Worm (Caenorhabditis elegans) whole organism, L2 larva: Measurements from ENCODE around the gene C29F7.3.

Experiments used
- C34F6.9 ChIP-seq: fragments of 150-350 bp; optimal IDR thresholded peaks from 2 replicates; lab custom pipeline; 2014; ENCODE audit warnings: missing biosample characterization, missing genetic modification characterization
- F13H6.1 ChIP-seq: sonication (generic microtip); optimal IDR thresholded peaks from 2 replicates; lab custom pipeline; 2016; ENCODE audit warnings: missing genetic modification characterization, missing compliant biosample characterization
- R02D3.7 ChIP-seq: fragments of 150-350 bp; optimal IDR thresholded peaks from 2 replicates; lab custom pipeline; 2014; ENCODE audit warnings: missing biosample characterization, missing genetic modification characterization
- Y55F3AM.14 ChIP-seq: fragments of 200-800 bp; sonication (Bioruptor generic); optimal IDR thresholded peaks from 2 replicates; lab custom pipeline; 2018; ENCODE audit warnings: mild to moderate bottlenecking, missing genetic modification characterization, missing compliant biosample characterization
- ZK546.5 ChIP-seq: sonication (generic microtip); optimal IDR thresholded peaks from 2 replicates; lab custom pipeline; 2017; ENCODE audit warnings: missing biosample characterization, missing genetic modification characterization
- aly-2 ChIP-seq: fragments of 150-350 bp; optimal IDR thresholded peaks from 2 replicates; lab custom pipeline; 2014; ENCODE audit warnings: missing biosample characterization, missing genetic modification characterization
- ama-1 ChIP-seq: fragments of 150-350 bp; optimal IDR thresholded peaks from 2 replicates; lab custom pipeline; 2018; ENCODE audit warnings: inconsistent platforms
- blmp-1 ChIP-seq: sonication (generic microtip); optimal IDR thresholded peaks from 2 replicates; lab custom pipeline; 2017; ENCODE audit warnings: missing genetic modification characterization, mild to moderate bottlenecking, missing compliant biosample characterization, antibody characterized with exemption, moderate library complexity; ENCODE audit not compliant: insufficient read depth
- ceh-16 ChIP-seq: fragments of 150-350 bp; optimal IDR thresholded peaks from 2 replicates; lab custom pipeline; 2014; ENCODE audit warnings: missing biosample characterization, missing genetic modification characterization
- ceh-82 ChIP-seq: fragments of 150-350 bp; optimal IDR thresholded peaks from 2 replicates; lab custom pipeline; 2014; ENCODE audit warnings: missing biosample characterization, missing genetic modification characterization
- crh-2 ChIP-seq: sonication (generic microtip); optimal IDR thresholded peaks from 2 replicates; lab custom pipeline; 2017; ENCODE audit warnings: missing biosample characterization, missing genetic modification characterization
- dmd-4 ChIP-seq: sonication (generic microtip); optimal IDR thresholded peaks from 2 replicates; lab custom pipeline; 2017; ENCODE audit warnings: missing biosample characterization, missing genetic modification characterization
- egl-27 ChIP-seq: sonication (generic microtip); optimal IDR thresholded peaks from 3 replicates; lab custom pipeline; 2017; ENCODE audit warnings: missing biosample characterization, missing genetic modification reagents, missing genetic modification characterization
- elt-1 ChIP-seq: fragments of 150-350 bp; optimal IDR thresholded peaks from 2 replicates; lab custom pipeline; 2014; ENCODE audit warnings: missing biosample characterization, missing genetic modification characterization
- elt-3 ChIP-seq: sonication (generic microtip); optimal IDR thresholded peaks from 2 replicates; lab custom pipeline; 2017; ENCODE audit warnings: missing biosample characterization, missing genetic modification characterization
- fos-1 ChIP-seq: fragments of 150-350 bp; optimal IDR thresholded peaks from 2 replicates; lab custom pipeline; 2014; ENCODE audit warnings: missing biosample characterization, missing genetic modification characterization
- lin-11 ChIP-seq: fragments of 150-350 bp; sonication (generic microtip); optimal IDR thresholded peaks from 2 replicates; lab custom pipeline; 2014; ENCODE audit warnings: missing biosample characterization, missing genetic modification characterization, inconsistent platforms, mixed read lengths
- lin-13 ChIP-seq: fragments of 150-350 bp; optimal IDR thresholded peaks from 2 replicates; lab custom pipeline; 2014; ENCODE audit warnings: missing biosample characterization, missing genetic modification reagents, missing genetic modification characterization
- lin-39 ChIP-seq: fragments of 150-350 bp; optimal IDR thresholded peaks from 2 replicates; lab custom pipeline; 2014; ENCODE audit warnings: missing biosample characterization, missing genetic modification reagents, missing genetic modification characterization
- lsy-2 ChIP-seq, 2 experiments: fragments of 150-350 bp in 1 of 2; sonication (generic microtip) in 1 of 2; optimal IDR thresholded peaks; 2 replicates each; lab custom pipeline; 2014 to 2017; ENCODE audit warnings: missing biosample characterization in 2 of 2, missing genetic modification characterization in 2 of 2
- mab-5 ChIP-seq: fragments of 150-350 bp; optimal IDR thresholded peaks from 2 replicates; lab custom pipeline; 2014; ENCODE audit warnings: missing biosample characterization, missing genetic modification characterization
- mbf-1 ChIP-seq: sonication (generic microtip); optimal IDR thresholded peaks from 2 replicates; lab custom pipeline; 2017; ENCODE audit warnings: missing biosample characterization, missing genetic modification characterization
- mdl-1 ChIP-seq, 2 experiments: fragments of 150-350 bp in 1 of 2; sonication (generic microtip) in 1 of 2; optimal IDR thresholded peaks; 2 replicates each; lab custom pipeline; 2017; ENCODE audit warnings: missing biosample characterization in 2 of 2, missing genetic modification characterization in 2 of 2
- nhr-10 ChIP-seq: sonication (generic microtip); optimal IDR thresholded peaks from 2 replicates; lab custom pipeline; 2017; ENCODE audit warnings: missing biosample characterization, missing genetic modification characterization
- nhr-11 ChIP-seq: fragments of 150-350 bp; optimal IDR thresholded peaks from 2 replicates; lab custom pipeline; 2014; ENCODE audit warnings: missing biosample characterization, missing genetic modification characterization
- nhr-12 ChIP-seq: fragments of 150-350 bp; optimal IDR thresholded peaks from 2 replicates; lab custom pipeline; 2014; ENCODE audit warnings: missing biosample characterization, missing genetic modification characterization
- nhr-129 ChIP-seq: fragments of 150-350 bp; optimal IDR thresholded peaks from 2 replicates; lab custom pipeline; 2014; ENCODE audit warnings: missing biosample characterization, missing genetic modification characterization
- nhr-21 ChIP-seq: fragments of 150-350 bp; optimal IDR thresholded peaks from 2 replicates; lab custom pipeline; 2014; ENCODE audit warnings: missing biosample characterization, missing genetic modification characterization
- nhr-237 ChIP-seq: fragments of 150-350 bp; optimal IDR thresholded peaks from 2 replicates; lab custom pipeline; 2014; ENCODE audit warnings: missing biosample characterization, missing genetic modification characterization
- nhr-25 ChIP-seq: fragments of 150-350 bp; sonication (generic microtip); optimal IDR thresholded peaks from 3 replicates; lab custom pipeline; 2014; ENCODE audit warnings: missing biosample characterization, missing genetic modification characterization
- nhr-77 ChIP-seq: fragments of 150-350 bp; optimal IDR thresholded peaks from 2 replicates; lab custom pipeline; 2014; ENCODE audit warnings: missing biosample characterization, missing genetic modification characterization
- peb-1 ChIP-seq: fragments of 150-350 bp; optimal IDR thresholded peaks from 2 replicates; lab custom pipeline; 2014; ENCODE audit warnings: missing biosample characterization, missing genetic modification characterization
- sem-4 ChIP-seq: fragments of 150-350 bp; optimal IDR thresholded peaks from 2 replicates; lab custom pipeline; 2014; ENCODE audit warnings: missing biosample characterization, missing genetic modification reagents, missing genetic modification characterization
- skn-1 ChIP-seq: sonication (generic microtip); optimal IDR thresholded peaks from 2 replicates; lab custom pipeline; 2017; ENCODE audit warnings: missing biosample characterization, missing genetic modification characterization
- sma-3 ChIP-seq: sonication (generic microtip); optimal IDR thresholded peaks from 2 replicates; lab custom pipeline; 2016; ENCODE audit warnings: missing genetic modification reagents, missing genetic modification characterization, missing compliant biosample characterization
- sma-9 ChIP-seq, 2 experiments: fragments of 150-350 bp in 1 of 2; sonication (generic microtip) in 1 of 2; optimal IDR thresholded peaks; 2 replicates each; lab custom pipeline; 2014 to 2016; ENCODE audit warnings: missing genetic modification characterization in 2 of 2, mild to moderate bottlenecking in 1 of 2, missing biosample characterization in 1 of 2, missing compliant biosample characterization in 1 of 2, missing genetic modification reagents in 1 of 2, moderate library complexity in 1 of 2
- snpc-4 ChIP-seq: fragments of 150-350 bp; optimal IDR thresholded peaks from 2 replicates; lab custom pipeline; 2014; ENCODE audit warnings: missing biosample characterization, missing genetic modification characterization
- unc-39 ChIP-seq: fragments of 150-350 bp; optimal IDR thresholded peaks from 2 replicates; lab custom pipeline; 2014; ENCODE audit warnings: missing biosample characterization, missing genetic modification characterization
- unc-55 ChIP-seq: fragments of 150-350 bp; sonication (generic microtip); optimal IDR thresholded peaks from 3 replicates; lab custom pipeline; 2014; ENCODE audit warnings: missing biosample characterization, missing genetic modification reagents, missing genetic modification characterization
- unc-62 ChIP-seq: fragments of 150-350 bp; optimal IDR thresholded peaks from 2 replicates; lab custom pipeline; 2014; ENCODE audit warnings: missing biosample characterization, missing genetic modification reagents, missing genetic modification characterization
- zag-1 ChIP-seq: fragments of 150-350 bp; optimal IDR thresholded peaks from 2 replicates; lab custom pipeline; 2014; ENCODE audit warnings: missing biosample characterization, missing genetic modification characterization
- ztf-1 ChIP-seq: fragments of 200-800 bp; sonication (Bioruptor generic); conservative IDR thresholded peaks from 2 replicates; pipeline ENCODE4 v1.3.6; 2022; ENCODE audit warnings: missing genetic modification characterization, missing compliant biosample characterization
- ztf-4 ChIP-seq: fragments of 150-350 bp; optimal IDR thresholded peaks from 2 replicates; lab custom pipeline; 2014; ENCODE audit warnings: missing biosample characterization, missing genetic modification characterization

C29F7.3 gene

DNA sequence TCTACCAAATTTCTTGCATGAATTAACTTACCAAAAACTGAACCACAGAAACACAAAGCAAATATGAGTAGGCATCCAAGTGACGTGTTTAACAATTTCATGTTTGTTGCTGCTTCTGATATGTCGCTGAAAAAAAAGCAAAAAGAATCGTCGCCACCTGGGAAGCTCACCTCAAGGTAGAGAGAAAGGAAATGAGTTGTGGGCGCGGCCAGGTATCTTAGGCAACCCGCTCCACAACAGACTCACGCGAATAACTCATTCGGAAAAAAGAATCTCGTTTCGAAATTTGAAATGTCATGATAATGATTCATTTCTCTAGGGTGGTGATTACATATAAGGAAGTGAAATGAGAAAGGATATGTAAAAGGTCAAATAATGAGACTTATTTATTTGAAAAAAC is 24.8 kb downstream of the C29F7.3 start, which contains the start of gene irld-2:
Gene irld-2, minus strand, starts transcription at position 101 of the 400 bp plus-strand sequence.
- no peak for TF ChIP-seq ceh-82 (tag; lab: Kevin White, UChicago)

DNA sequence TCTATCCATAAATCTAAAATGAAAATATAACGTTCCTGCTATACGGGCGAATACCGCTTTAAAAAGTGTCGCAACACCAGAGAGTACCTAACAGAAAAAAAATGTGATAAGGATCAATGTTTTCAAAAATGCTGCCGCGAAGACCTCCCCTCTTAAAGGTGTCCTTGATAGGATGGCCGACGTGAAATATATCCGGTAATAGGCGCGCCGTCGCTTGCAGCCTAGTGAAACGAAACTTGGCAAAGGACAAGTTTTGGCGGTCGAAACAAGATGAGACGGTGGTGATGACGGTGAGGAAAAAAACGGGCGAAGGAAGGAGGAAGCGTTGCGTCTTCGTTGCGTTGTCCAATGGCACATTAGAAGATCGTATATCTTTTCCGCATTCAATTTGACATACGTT is 30.9 kb downstream of the C29F7.3 start:
- TF ChIP-seq sma-3 (GFP tag; lab: Kevin White, UChicago) (peak; percentile 4), nhr-12 (no peak), nhr-237 (tag; lab: Kevin White, UChicago) (no peak), elt-1 (tag; lab: Kevin White, UChicago) (peak; percentile 9), snpc-4 (no peak), nhr-21 (tag; lab: Kevin White, UChicago) (no peak), peb-1 (tag; lab: Kevin White, UChicago) (no peak), aly-2 (tag; lab: Kevin White, UChicago) (no peak), unc-39 (tag; lab: Kevin White, UChicago) (no peak), nhr-77 (tag; lab: Kevin White, UChicago) (no peak), lsy-2 (tag; optimal IDR thresholded peaks at IDR 0.05; lab: Kevin White, UChicago) (no peak), nhr-25 (peak; percentile 70), lin-11 (no peak), blmp-1 (tag; lab: Kevin White, UChicago) (peak; percentile 20), dmd-4 (tag; lab: Kevin White, UChicago) (no peak), C34F6.9 (tag; lab: Kevin White, UChicago) (no peak), mab-5 (tag; lab: Kevin White, UChicago) (no peak), elt-3 (tag; lab: Kevin White, UChicago) (no peak), skn-1 (tag; lab: Kevin White, UChicago) (no peak), F13H6.1 (tag; lab: Kevin White, UChicago) (no peak), sma-9 (GFP tag; optimal IDR thresholded peaks at IDR 0.05; lab: Kevin White, UChicago) (no peak), sma-9 (tag; optimal IDR thresholded peaks at IDR 0.05; lab: Kevin White, UChicago) (no peak), nhr-10 (tag; lab: Kevin White, UChicago) (no peak), lin-13 (GFP tag; lab: Kevin White, UChicago) (no peak), ceh-16 (peak; percentile 77), ceh-82 (tag; lab: Kevin White, UChicago) (no peak), ztf-1 (no peak), mbf-1 (tag; lab: Kevin White, UChicago) (no peak), sem-4 (tag; lab: Kevin White, UChicago) (peak; percentile 13), nhr-129 (tag; lab: Kevin White, UChicago) (peak; percentile 16), ama-1 (no peak), ztf-4 (tag; lab: Kevin White, UChicago) (no peak), Y55F3AM.14 (GFP tag; lab: Kevin White, UChicago) (no peak), mdl-1 (tag; optimal IDR thresholded peaks at IDR 0.05; lab: Kevin White, UChicago) (no peak)

ce11 chrX:13387497-13387953 is 32.2 kb downstream of the C29F7.3 start, which contains the start of gene C49F8.3:
Gene C49F8.3 (minus strand): TSS chrX:13387547.
- TF ChIP-seq C34F6.9 (tag; lab: Kevin White, UChicago) (no peak), mdl-1 (tag; optimal IDR thresholded peaks at IDR 0.05; lab: Kevin White, UChicago) (no peak), blmp-1 (tag; lab: Kevin White, UChicago) (peak; percentile 94), lsy-2 (tag; optimal IDR thresholded peaks at IDR 0.05; lab: Kevin White, UChicago) (no peak), aly-2 (tag; lab: Kevin White, UChicago) (no peak)

DNA sequence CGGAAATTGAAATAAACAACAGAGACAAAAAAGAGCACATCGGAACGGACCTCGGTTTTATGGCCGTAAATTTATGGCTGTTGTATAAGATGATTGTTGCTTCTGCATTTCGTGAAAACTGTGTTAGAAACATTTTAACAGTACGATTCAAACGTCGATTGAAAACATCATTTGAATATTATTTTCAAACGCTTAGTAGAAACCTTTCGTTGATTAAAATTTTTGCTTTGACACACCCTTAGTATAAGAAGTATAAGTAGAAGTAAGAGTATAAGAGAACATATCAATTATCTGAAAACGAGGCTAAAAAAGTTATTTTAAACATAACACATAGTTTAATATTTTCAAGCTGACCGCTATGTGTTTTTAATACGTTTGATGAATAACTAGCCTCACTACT is 35.0 kb downstream of the C29F7.3 start:
- no peak for TF ChIP-seq lin-11
- TF ChIP-seq crh-2 (tag; lab: Kevin White, UChicago): no peak
- no peak for TF ChIP-seq sem-4 (tag; lab: Kevin White, UChicago)
- TF ChIP-seq, all 48 proteins: peak for 0

ce11 chrX:13383273-13383672 is 36.5 kb downstream of the C29F7.3 start:
- no peak for TF ChIP-seq ZK546.5
- TF ChIP-seq fos-1: no peak
- peak; percentile 33 for TF ChIP-seq nhr-129 (tag; lab: Kevin White, UChicago)
- no peak for TF ChIP-seq blmp-1 (tag; lab: Kevin White, UChicago)
- no peak for TF ChIP-seq egl-27 (tag; lab: Kevin White, UChicago)
- no peak for TF ChIP-seq aly-2 (tag; lab: Kevin White, UChicago)
- TF ChIP-seq ceh-82 (tag; lab: Kevin White, UChicago): no peak
- TF ChIP-seq skn-1 (tag; lab: Kevin White, UChicago): no peak
- TF ChIP-seq dmd-4 (tag; lab: Kevin White, UChicago): no peak
- no peak for TF ChIP-seq unc-55 (GFP tag; lab: Kevin White, UChicago)
- TF ChIP-seq unc-62 (GFP tag; lab: Kevin White, UChicago): no peak
- no peak for TF ChIP-seq R02D3.7 (tag; lab: Kevin White, UChicago)
- TF ChIP-seq lin-39 (tag; lab: Kevin White, UChicago): no peak
- peak; percentile 31 for TF ChIP-seq C34F6.9 (tag; lab: Kevin White, UChicago)
- TF ChIP-seq nhr-77 (tag; lab: Kevin White, UChicago): no peak
- peak in 1 of 2 experiments; percentile 38 for TF ChIP-seq lsy-2 (tag; optimal IDR thresholded peaks at IDR 0.05; lab: Kevin White, UChicago)
- TF ChIP-seq nhr-11 (tag; lab: Kevin White, UChicago): no peak
- TF ChIP-seq nhr-10 (tag; lab: Kevin White, UChicago): no peak
- TF ChIP-seq mbf-1 (tag; lab: Kevin White, UChicago): no peak
- no peak for TF ChIP-seq zag-1
- no peak for TF ChIP-seq ama-1
- no peak for TF ChIP-seq sma-3 (GFP tag; lab: Kevin White, UChicago)
- peak; percentile 44 for TF ChIP-seq sma-9 (GFP tag; optimal IDR thresholded peaks at IDR 0.05; lab: Kevin White, UChicago)
- no peak for TF ChIP-seq sma-9 (tag; optimal IDR thresholded peaks at IDR 0.05; lab: Kevin White, UChicago)
